Fruit fly (Drosophila melanogaster): ENCODE results near the gene spen.

DNA sequence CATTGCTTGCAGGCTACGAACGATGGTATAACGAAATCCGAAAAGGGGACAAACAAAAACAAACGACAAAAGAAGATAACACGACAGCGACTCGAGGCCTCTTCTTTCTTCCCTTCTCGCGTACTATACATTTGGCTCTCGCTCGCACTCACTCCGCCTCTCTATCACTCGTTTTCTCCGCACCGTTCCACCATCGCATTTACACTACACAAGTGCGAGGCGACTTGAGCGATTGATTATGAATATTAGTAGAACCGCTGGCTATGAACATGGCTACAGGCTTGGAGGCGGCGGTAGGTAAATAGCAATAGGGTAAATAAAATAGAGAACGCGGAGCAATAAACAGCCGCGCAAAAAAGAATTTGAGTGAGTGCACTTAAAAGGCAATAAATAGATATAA lies 61.7 kb downstream of the spen start:
- TF ChIP-seq gl (tag; optimal IDR thresholded peaks at IDR 0.05), result no peak
- TF ChIP-seq CG12605 (GFP tag; IDR thresholded peaks at IDR 0.05), result peak; percentile 37; the same call in 1 of the 2 replicates
- TF ChIP-seq CG4496 (GFP tag; IDR thresholded peaks at IDR 0.05), result peak; percentile 28; the same call in 1 of the 3 replicates
- TF ChIP-seq fd96Ca (GFP tag; IDR thresholded peaks at IDR 0.05), result no peak
- TF ChIP-seq CG14655 (GFP tag; optimal IDR thresholded peaks at IDR 0.05), result no peak
- TF ChIP-seq Pif1A (GFP tag; optimal IDR thresholded peaks at IDR 0.05), result no peak
- TF ChIP-seq CG10348 (GFP tag; IDR thresholded peaks at IDR 0.05), result 0 out of 2 replicates have a peak, but pooled peaks have one; percentile 16
- TF ChIP-seq Snoo (tag; optimal IDR thresholded peaks at IDR 0.05), result no peak
